Fruit fly (Drosophila melanogaster) whole organism: ENCODE data around the gene CG12746.

ENCODE experiments used
- Dll ChIP-seq: fragments of >200 bp; optimal IDR thresholded peaks from 2 replicates; lab custom pipeline; 2017
- EcR ChIP-seq, 2 experiments: fragments of >200 bp; optimal IDR thresholded peaks; 2 replicates each; lab custom pipeline; 2017; ENCODE audit warnings: missing biosample characterization in 2 of 2, missing genetic modification characterization in 2 of 2, missing genetic modification reagents in 2 of 2
- psq ChIP-seq: fragments of >200 bp; optimal IDR thresholded peaks from 2 replicates; lab custom pipeline; 2017

- TF ChIP-seq psq (lab: Kevin White, UChicago) = no peak
- no peak for TF ChIP-seq Dll
- no peak for TF ChIP-seq EcR (GFP tag; optimal IDR thresholded peaks at IDR 0.05; lab: Kevin White, UChicago)
Observed at dm6 chr3R:5608422-5608821, 43.8 kb downstream of the CG12746 start.
